Worm (Caenorhabditis elegans) whole organism, mixed stage, embryonic: ENCODE data around the gene cash-1.

Experiments used
- bed-3 ChIP-seq: fragments of 200-800 bp; sonication (Bioruptor generic); optimal IDR thresholded peaks from 3 replicates; lab custom pipeline; 2018; ENCODE audit warnings: mild to moderate bottlenecking, missing genetic modification characterization, moderate library complexity, missing compliant biosample characterization
- blmp-1 ChIP-seq: fragments of 150-350 bp; optimal IDR thresholded peaks from 2 replicates; lab custom pipeline; 2014; ENCODE audit warnings: missing biosample characterization, missing genetic modification characterization
- ceh-39 ChIP-seq: fragments of 150-350 bp; optimal IDR thresholded peaks from 2 replicates; lab custom pipeline; 2014; ENCODE audit warnings: missing biosample characterization, missing genetic modification characterization
- ceh-43 ChIP-seq: fragments of 200-800 bp; sonication (Bioruptor generic); optimal IDR thresholded peaks from 2 replicates; lab custom pipeline; 2018; ENCODE audit warnings: mild to moderate bottlenecking, missing genetic modification characterization, moderate library complexity, missing compliant biosample characterization
- ceh-83 ChIP-seq: fragments of 200-800 bp; sonication (Bioruptor generic); optimal IDR thresholded peaks from 2 replicates; lab custom pipeline; 2018; ENCODE audit warnings: mild to moderate bottlenecking, missing genetic modification characterization, missing compliant biosample characterization
- ces-1 ChIP-seq: fragments of 150-350 bp; optimal IDR thresholded peaks from 2 replicates; lab custom pipeline; 2014; ENCODE audit warnings: missing biosample characterization, missing genetic modification reagents, missing genetic modification characterization
- drap-1 ChIP-seq: fragments of 200-800 bp; sonication (Bioruptor generic); optimal IDR thresholded peaks from 3 replicates; lab custom pipeline; 2018; ENCODE audit warnings: mild to moderate bottlenecking, missing genetic modification characterization, missing compliant biosample characterization
- elt-1 ChIP-seq: sonication (generic microtip); optimal IDR thresholded peaks from 2 replicates; lab custom pipeline; 2017; ENCODE audit warnings: missing genetic modification characterization, mild to moderate bottlenecking, missing compliant biosample characterization, antibody characterized with exemption, moderate library complexity, borderline replicate concordance; ENCODE audit not compliant: insufficient read depth
- flh-1 ChIP-seq: fragments of 200-800 bp; sonication (Bioruptor generic); optimal IDR thresholded peaks from 2 replicates; lab custom pipeline; 2018; ENCODE audit warnings: mild to moderate bottlenecking, missing genetic modification characterization, moderate library complexity, missing compliant biosample characterization
- ham-2 ChIP-seq: fragments of 200-800 bp; sonication (Bioruptor generic); optimal IDR thresholded peaks from 2 replicates; lab custom pipeline; 2018; ENCODE audit warnings: mild to moderate bottlenecking, missing genetic modification characterization, missing compliant biosample characterization
- hlh-1 ChIP-seq: fragments of 150-350 bp; optimal IDR thresholded peaks from 2 replicates; lab custom pipeline; 2014; ENCODE audit warnings: missing biosample characterization, missing genetic modification reagents, missing genetic modification characterization
- lin-13 ChIP-seq: fragments of 150-350 bp; optimal IDR thresholded peaks from 2 replicates; lab custom pipeline; 2014; ENCODE audit warnings: missing biosample characterization, missing genetic modification characterization
- lin-32 ChIP-seq: fragments of 200-800 bp; sonication (Bioruptor generic); optimal IDR thresholded peaks from 2 replicates; lab custom pipeline; 2018; ENCODE audit warnings: mild to moderate bottlenecking, missing genetic modification characterization, missing compliant biosample characterization
- mab-5 ChIP-seq: fragments of 150-350 bp; optimal IDR thresholded peaks from 2 replicates; lab custom pipeline; 2014; ENCODE audit warnings: missing biosample characterization, missing genetic modification characterization
- mep-1 ChIP-seq: fragments of 150-350 bp; optimal IDR thresholded peaks from 2 replicates; lab custom pipeline; 2017; ENCODE audit warnings: missing biosample characterization, missing genetic modification reagents, missing genetic modification characterization, inconsistent platforms
- mls-2 ChIP-seq: sonication (generic microtip); optimal IDR thresholded peaks from 2 replicates; lab custom pipeline; 2016; ENCODE audit warnings: mild to moderate bottlenecking, missing genetic modification characterization, moderate library complexity, missing compliant biosample characterization
- nhr-12 ChIP-seq: fragments of 150-350 bp; optimal IDR thresholded peaks from 2 replicates; lab custom pipeline; 2014; ENCODE audit warnings: missing biosample characterization, missing genetic modification characterization
- nhr-2 ChIP-seq: fragments of 150-350 bp; optimal IDR thresholded peaks from 2 replicates; lab custom pipeline; 2014; ENCODE audit warnings: missing biosample characterization, missing genetic modification characterization
- nhr-237 ChIP-seq: fragments of 150-350 bp; optimal IDR thresholded peaks from 2 replicates; lab custom pipeline; 2014; ENCODE audit warnings: missing biosample characterization, missing genetic modification characterization
- nhr-28 ChIP-seq: fragments of 150-350 bp; optimal IDR thresholded peaks from 2 replicates; lab custom pipeline; 2014; ENCODE audit warnings: missing biosample characterization, missing genetic modification characterization
- nhr-76 ChIP-seq: sonication (generic microtip); optimal IDR thresholded peaks from 2 replicates; lab custom pipeline; 2017; ENCODE audit warnings: missing biosample characterization, missing genetic modification characterization
- pha-4 ChIP-seq: fragments of 150-350 bp; optimal IDR thresholded peaks from 2 replicates; lab custom pipeline; 2018; ENCODE audit warnings: missing biosample characterization, missing genetic modification reagents, missing genetic modification characterization
- snpc-4 ChIP-seq: fragments of 150-350 bp; optimal IDR thresholded peaks from 2 replicates; lab custom pipeline; 2014; ENCODE audit warnings: missing biosample characterization, missing genetic modification characterization
- sptf-1 ChIP-seq: sonication (generic microtip); optimal IDR thresholded peaks from 2 replicates; lab custom pipeline; 2017; ENCODE audit warnings: mild to moderate bottlenecking, missing genetic modification characterization, moderate library complexity, missing compliant biosample characterization
- tbx-8 ChIP-seq: fragments of 200-800 bp; sonication (Bioruptor generic); optimal IDR thresholded peaks from 2 replicates; lab custom pipeline; 2018; ENCODE audit warnings: mild to moderate bottlenecking, missing genetic modification characterization, moderate library complexity, missing compliant biosample characterization
- unc-120 ChIP-seq: sonication (generic microtip); optimal IDR thresholded peaks from 2 replicates; lab custom pipeline; 2017; ENCODE audit warnings: missing genetic modification characterization, missing compliant biosample characterization; ENCODE audit not compliant: poor library complexity, severe bottlenecking
- unc-39 ChIP-seq: fragments of 150-350 bp; optimal IDR thresholded peaks from 2 replicates; lab custom pipeline; 2014; ENCODE audit warnings: missing biosample characterization, missing genetic modification characterization
- unc-62 ChIP-seq: fragments of 150-350 bp; optimal IDR thresholded peaks from 2 replicates; lab custom pipeline; 2014; ENCODE audit warnings: missing biosample characterization, missing genetic modification reagents, missing genetic modification characterization
- zip-8 ChIP-seq: fragments of 150-350 bp; optimal IDR thresholded peaks from 2 replicates; lab custom pipeline; 2014; ENCODE audit warnings: missing biosample characterization, missing genetic modification characterization
- ztf-11 ChIP-seq: fragments of 150-350 bp; optimal IDR thresholded peaks from 2 replicates; lab custom pipeline; 2014; ENCODE audit warnings: missing biosample characterization, missing genetic modification characterization

The cash-1 gene

ce11 chrV:10371177-10371576, 9.1 kb downstream of the cash-1 start:
- TF ChIP-seq mls-2 (tag; lab: Kevin White, UChicago) (no peak), mab-5 (tag; lab: Kevin White, UChicago) (no peak), ztf-11 (tag; lab: Kevin White, UChicago) (no peak), ceh-43 (GFP tag; lab: Kevin White, UChicago) (no peak), nhr-28 (no peak), ces-1 (no peak), nhr-2 (tag; lab: Kevin White, UChicago) (no peak), elt-1 (tag; lab: Kevin White, UChicago) (no peak), unc-39 (tag; lab: Kevin White, UChicago) (no peak), lin-13 (no peak)

DNA sequence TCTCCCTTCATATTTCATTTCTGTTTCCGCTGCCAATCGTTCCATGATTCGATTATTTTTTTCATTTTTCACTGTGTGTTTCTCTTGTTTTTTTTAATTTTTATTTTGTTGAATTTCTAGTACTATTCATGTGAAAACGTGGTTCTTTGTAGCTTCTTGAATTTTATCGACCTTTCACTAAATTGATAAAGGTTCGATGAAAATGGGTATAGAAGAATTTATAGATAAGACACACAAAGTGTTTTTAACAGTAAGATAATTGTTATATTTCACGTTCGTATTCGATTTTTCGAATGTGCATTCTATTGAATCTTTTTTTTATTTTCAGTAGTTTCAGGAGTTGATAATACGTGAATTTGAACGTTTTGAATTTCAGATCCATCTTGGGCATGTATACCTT, 9.9 kb downstream of the cash-1 start, which contains the start of gene ugt-49:
Gene ugt-49 (plus strand): TSS at position 371 of the 400 bp plus-strand sequence.
- TF ChIP-seq unc-62 (GFP tag; lab: Kevin White, UChicago) (no peak), ham-2 (GFP tag; lab: Kevin White, UChicago) (no peak), ceh-39 (tag; lab: Kevin White, UChicago) (no peak), hlh-1 (tag; lab: Kevin White, UChicago) (no peak), ceh-83 (GFP tag; lab: Kevin White, UChicago) (no peak), zip-8 (tag; lab: Kevin White, UChicago) (no peak), lin-32 (GFP tag; lab: Kevin White, UChicago) (no peak), sptf-1 (tag; lab: Kevin White, UChicago) (no peak), nhr-2 (tag; lab: Kevin White, UChicago) (no peak), nhr-76 (no peak), unc-120 (no peak), nhr-12 (tag; lab: Kevin White, UChicago) (no peak), snpc-4 (tag; lab: Kevin White, UChicago) (no peak), flh-1 (GFP tag; lab: Kevin White, UChicago) (no peak), nhr-237 (tag; lab: Kevin White, UChicago) (no peak), bed-3 (GFP tag; lab: Kevin White, UChicago) (no peak)

ce11 chrV:10379293-10379692, 17.2 kb downstream of the cash-1 start, which contains the start of gene AC3.12:
TSS of gene AC3.12 (minus strand) at chrV:10379393.
- TF ChIP-seq unc-39 (tag; lab: Kevin White, UChicago) (no peak), nhr-76 (no peak), ztf-11 (tag; lab: Kevin White, UChicago) (no peak)

DNA sequence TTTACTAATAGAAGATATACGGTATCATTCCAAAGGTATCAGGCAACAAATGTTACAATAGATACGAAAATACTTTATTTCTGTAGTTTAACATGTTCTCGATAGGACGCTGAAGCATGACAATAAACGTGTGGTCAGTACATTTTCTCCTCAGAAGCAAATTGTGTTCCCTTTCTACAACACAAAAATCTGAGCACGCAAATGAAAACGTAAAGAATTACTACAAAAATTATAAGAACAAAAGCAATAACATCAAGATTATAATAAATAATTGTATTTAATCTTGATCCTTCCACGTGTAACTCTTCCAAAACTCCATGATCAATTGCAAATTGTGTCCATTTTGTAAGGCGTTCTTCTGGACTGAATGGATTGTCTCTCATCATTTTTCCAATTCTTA, 17.7 kb downstream of the cash-1 start:
- TF ChIP-seq snpc-4 (tag; lab: Kevin White, UChicago) (no peak), pha-4 (tag; lab: Kevin White, UChicago) (no peak)

DNA sequence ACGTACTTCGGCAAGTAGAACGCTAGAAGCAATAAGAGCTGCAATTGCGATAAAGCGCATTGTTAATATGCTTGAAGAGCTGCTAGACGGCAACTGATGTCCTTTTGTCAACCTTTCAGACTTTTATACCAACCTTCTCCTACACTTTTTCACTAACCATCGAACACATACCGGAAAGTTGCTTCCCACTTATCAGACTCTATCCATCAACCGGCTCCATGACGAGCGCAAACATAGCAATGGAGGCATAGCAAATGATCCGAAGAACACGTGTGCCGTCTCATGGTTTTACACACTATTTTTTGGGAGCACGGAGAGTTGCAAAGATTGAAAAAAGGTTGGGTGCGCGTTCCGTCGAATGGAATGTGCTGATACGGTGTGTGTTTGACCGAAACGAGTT, 19.7 kb downstream of the cash-1 start, which contains the start of gene abu-1:
Gene abu-1 (minus strand): TSS at position 101 of the 400 bp plus-strand sequence.
- no peak for TF ChIP-seq ceh-39 (tag; lab: Kevin White, UChicago)
- no peak for TF ChIP-seq ztf-11 (tag; lab: Kevin White, UChicago)
- TF ChIP-seq snpc-4 (tag; lab: Kevin White, UChicago), result no peak
- TF ChIP-seq tbx-8 (GFP tag; lab: Kevin White, UChicago), result no peak
- no peak for TF ChIP-seq lin-32 (GFP tag; lab: Kevin White, UChicago)
- TF ChIP-seq sptf-1 (tag; lab: Kevin White, UChicago), result no peak
- TF ChIP-seq hlh-1 (tag; lab: Kevin White, UChicago), result no peak
- no peak for TF ChIP-seq unc-120
- TF ChIP-seq drap-1, result no peak
- no peak for TF ChIP-seq nhr-12 (tag; lab: Kevin White, UChicago)
- TF ChIP-seq pha-4 (tag; lab: Kevin White, UChicago), result no peak
- TF ChIP-seq mls-2 (tag; lab: Kevin White, UChicago), result no peak
- TF ChIP-seq unc-39 (tag; lab: Kevin White, UChicago), result no peak
- no peak for TF ChIP-seq mep-1 (tag; lab: Kevin White, UChicago)
- no peak for TF ChIP-seq lin-13
- no peak for TF ChIP-seq blmp-1 (tag; lab: Kevin White, UChicago)
